Fruit fly (Drosophila melanogaster): ENCODE measurements around the gene CG32817.

CG32817 gene

dm6 chrX:522357-523043 is 43.6 kb downstream of the CG32817 start (continued):
- TF ChIP-seq CG8281 (tag; optimal IDR thresholded peaks at IDR 0.05), result peak; percentile 5
- TF ChIP-seq Drgx (GFP tag; IDR thresholded peaks at IDR 0.05), result peak; percentile 81
- TF ChIP-seq Blimp-1 (GFP tag; optimal IDR thresholded peaks at IDR 0.05), result peak; percentile 63
- TF ChIP-seq tap (tag; optimal IDR thresholded peaks at IDR 0.05), result peak; percentile 72
- no peak for TF ChIP-seq CG15073 (GFP tag; optimal IDR thresholded peaks at IDR 0.05)
- TF ChIP-seq CG9797 (GFP tag; optimal IDR thresholded peaks at IDR 0.05), result no peak
- TF ChIP-seq fd102C (GFP tag; optimal IDR thresholded peaks at IDR 0.05), result no peak
- TF ChIP-seq CG15269 (tag; optimal IDR thresholded peaks at IDR 0.05), result peak; percentile 87
- TF ChIP-seq cg (GFP tag; optimal IDR thresholded peaks at IDR 0.05), result peak; percentile 86
- peak; percentile 61 for TF ChIP-seq pfk (GFP tag; optimal IDR thresholded peaks at IDR 0.05)
- TF ChIP-seq p53 (GFP tag; optimal IDR thresholded peaks at IDR 0.05), result peak; percentile 81
- TF ChIP-seq Rfx (GFP tag; IDR thresholded peaks at IDR 0.05), result peak; percentile 98
- peak; percentile 87 for TF ChIP-seq CG30403 (GFP tag; optimal IDR thresholded peaks at IDR 0.05)
- peak; percentile 54 for TF ChIP-seq dm (GFP tag; optimal IDR thresholded peaks at IDR 0.05)
- TF ChIP-seq CG33557 (GFP tag; optimal IDR thresholded peaks at IDR 0.05), result peak; percentile 46
- peak; percentile 27; the same call in 1 of the 3 replicates for TF ChIP-seq C15 (GFP tag; IDR thresholded peaks at IDR 0.05)
- no peak for TF ChIP-seq prd (optimal IDR thresholded peaks at IDR 0.05)
- TF ChIP-seq prd (GFP tag; IDR thresholded peaks at IDR 0.05), result peak; percentile 88
- TF ChIP-seq CG1024 (GFP tag; IDR thresholded peaks at IDR 0.05), result peak; percentile 68
- TF ChIP-seq CG11085 (GFP tag; IDR thresholded peaks at IDR 0.05), result peak; percentile 87
- TF ChIP-seq jumu (GFP tag; optimal IDR thresholded peaks at IDR 0.05), result peak; percentile 84
- peak; percentile 88 for TF ChIP-seq CG14441 (GFP tag; IDR thresholded peaks at IDR 0.05)
- TF ChIP-seq CG9817 (tag; optimal IDR thresholded peaks at IDR 0.05), result peak; percentile 87
- peak; percentile 66 for TF ChIP-seq CG18764 (GFP tag; optimal IDR thresholded peaks at IDR 0.05)
- peak; percentile 81 for TF ChIP-seq Hand (GFP tag; optimal IDR thresholded peaks at IDR 0.05)
- peak; percentile 14 for TF ChIP-seq Jarid2 (GFP tag; optimal IDR thresholded peaks at IDR 0.05)
- TF ChIP-seq wor (GFP tag; IDR thresholded peaks at IDR 0.05), result no peak
- TF ChIP-seq CG12744 (GFP tag; optimal IDR thresholded peaks at IDR 0.05), result peak; percentile 71
- peak; percentile 58 for TF ChIP-seq odd (GFP tag; optimal IDR thresholded peaks at IDR 0.05)
- peak; percentile 8 for TF ChIP-seq CG3065 (GFP tag; optimal IDR thresholded peaks at IDR 0.05)
- peak; percentile 35; the same call in 1 of the 3 replicates for TF ChIP-seq croc (GFP tag; conservative IDR thresholded peaks at IDR 0.05)
- peak; percentile 88 for TF ChIP-seq Xbp1 (GFP tag; optimal IDR thresholded peaks at IDR 0.05)
- TF ChIP-seq CG7963 (GFP tag; IDR thresholded peaks at IDR 0.05; ENCODE audit: partially characterized antibody), result no peak
- TF ChIP-seq CG42726 (GFP tag; IDR thresholded peaks at IDR 0.05; ENCODE audit: partially characterized antibody), result no peak
- TF ChIP-seq CG8478 (optimal IDR thresholded peaks at IDR 0.05), result peak; percentile 6
- TF ChIP-seq CG17328 (GFP tag; IDR thresholded peaks at IDR 0.05), result peak; percentile 77
- TF ChIP-seq cad (GFP tag; optimal IDR thresholded peaks at IDR 0.05), result peak; percentile 53
- peak; percentile 62 for TF ChIP-seq dati (GFP tag; IDR thresholded peaks at IDR 0.05)
- peak; percentile 88 for TF ChIP-seq NfI (GFP tag; optimal IDR thresholded peaks at IDR 0.05)
- peak; percentile 83 for TF ChIP-seq Ptx1 (GFP tag; IDR thresholded peaks at IDR 0.05)
- peak; percentile 83 for TF ChIP-seq maf-S (GFP tag; optimal IDR thresholded peaks at IDR 0.05)
- no peak for TF ChIP-seq hbn (GFP tag; IDR thresholded peaks at IDR 0.05; ENCODE audit: partially characterized antibody)
- TF ChIP-seq H15 (GFP tag; IDR thresholded peaks at IDR 0.05), result peak; percentile 80
- TF ChIP-seq CG10959 (GFP tag; IDR thresholded peaks at IDR 0.05), result peak; percentile 66; the same call in 1 of the 2 replicates
- peak; percentile 67 for TF ChIP-seq CG31224 (GFP tag; IDR thresholded peaks at IDR 0.05)
- TF ChIP-seq CG11695 (GFP tag; IDR thresholded peaks at IDR 0.05), result peak; percentile 42; the same call in 1 of the 3 replicates
- peak; percentile 51; the same call in 1 of the 2 replicates for TF ChIP-seq Bgb (GFP tag; IDR thresholded peaks at IDR 0.05; ENCODE audit: partially characterized antibody)
- peak; percentile 17 for TF ChIP-seq NC2α (GFP tag; optimal IDR thresholded peaks at IDR 0.05)
- no peak for TF ChIP-seq br (optimal IDR thresholded peaks at IDR 0.05)
- peak; percentile 81 for TF ChIP-seq Atf-2 (GFP tag; optimal IDR thresholded peaks at IDR 0.05)
- TF ChIP-seq CG18619 (GFP tag; optimal IDR thresholded peaks at IDR 0.05), result peak; percentile 84

Measured in whole organism, embryonic.